Worm (Caenorhabditis elegans) whole organism, mixed stage, embryonic: ENCODE data around the gene nhr-231.

Experiments used
- bed-3 ChIP-seq: fragments of 200-800 bp; sonication (Bioruptor generic); optimal IDR thresholded peaks from 3 replicates; lab custom pipeline; 2018; ENCODE audit warnings: mild to moderate bottlenecking, missing genetic modification characterization, moderate library complexity, missing compliant biosample characterization
- drap-1 ChIP-seq: fragments of 200-800 bp; sonication (Bioruptor generic); optimal IDR thresholded peaks from 3 replicates; lab custom pipeline; 2018; ENCODE audit warnings: mild to moderate bottlenecking, missing genetic modification characterization, missing compliant biosample characterization
- nhr-237 ChIP-seq: fragments of 150-350 bp; optimal IDR thresholded peaks from 2 replicates; lab custom pipeline; 2014; ENCODE audit warnings: missing biosample characterization, missing genetic modification characterization
- unc-39 ChIP-seq: fragments of 150-350 bp; optimal IDR thresholded peaks from 2 replicates; lab custom pipeline; 2014; ENCODE audit warnings: missing biosample characterization, missing genetic modification characterization
- unc-62 ChIP-seq: fragments of 150-350 bp; optimal IDR thresholded peaks from 2 replicates; lab custom pipeline; 2014; ENCODE audit warnings: missing biosample characterization, missing genetic modification reagents, missing genetic modification characterization

ce11 chrV:18769902-18770301 is 20.9 kb upstream of the nhr-231 start:
- TF ChIP-seq bed-3 (GFP tag; lab: Kevin White, UChicago) (no peak), unc-62 (GFP tag; lab: Kevin White, UChicago) (no peak), unc-39 (no peak), nhr-237 (no peak), drap-1 (GFP tag; lab: Kevin White, UChicago) (no peak)
